Worm (Caenorhabditis elegans): ENCODE data around the gene mdmh-35.

mdmh-35 gene

DNA sequence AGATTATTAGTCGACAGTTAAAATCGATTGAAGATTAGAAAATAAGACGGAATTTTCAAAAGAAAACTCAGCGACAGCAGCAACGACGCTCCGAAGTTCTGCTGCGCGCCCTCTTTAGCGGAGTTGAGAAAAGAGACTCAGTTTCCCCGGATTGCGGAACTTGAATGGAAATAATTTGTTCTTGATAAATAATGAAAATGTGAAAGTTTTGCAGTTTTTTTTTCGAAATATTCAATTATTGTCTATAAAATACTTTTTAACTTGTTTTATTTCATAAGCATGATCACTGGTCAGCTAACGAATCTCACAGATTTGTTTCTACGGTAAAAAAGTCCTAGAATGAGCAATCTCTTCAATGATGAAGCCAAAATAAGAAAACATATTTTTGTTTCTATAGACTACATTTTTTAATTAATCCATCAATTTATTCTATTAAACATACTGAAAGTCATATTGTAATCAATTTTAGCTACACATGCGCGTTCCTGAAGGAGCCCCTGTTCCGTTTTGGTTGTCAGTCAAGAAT, 2.0 kb upstream of the mdmh-35 start, which contains the start of the genes cec-3 and T09A5.15:
Gene cec-3, minus strand, starts transcription at position 116 of the 526 bp plus-strand sequence.
Gene T09A5.15, plus strand, starts transcription at position 476 of the 526 bp plus-strand sequence.
- TF ChIP-seq ahr-1 (tag; optimal IDR thresholded peaks at IDR 0.05) (no peak), madf-2 (tag; optimal IDR thresholded peaks at IDR 0.05) (no peak), ref-2 (tag; optimal IDR thresholded peaks at IDR 0.05) (peak; percentile 51), ceh-6 (GFP tag; optimal IDR thresholded peaks at IDR 0.05) (no peak), ceh-2 (tag; optimal IDR thresholded peaks at IDR 0.05) (peak; percentile 65), hlh-8 (tag; optimal IDR thresholded peaks at IDR 0.05) (peak; percentile 47), pax-1 (tag; optimal IDR thresholded peaks at IDR 0.05) (no peak), unc-3 (GFP tag; conservative IDR thresholded peaks at IDR 0.05) (no peak), unc-3 (tag; optimal IDR thresholded peaks at IDR 0.05) (no peak), rnt-1 (tag; optimal IDR thresholded peaks at IDR 0.05) (no peak), C08G9.2 (tag; optimal IDR thresholded peaks at IDR 0.05) (peak; percentile 69), nfya-1 (tag; optimal IDR thresholded peaks at IDR 0.05) (peak; percentile 42), unc-86 (tag; optimal IDR thresholded peaks at IDR 0.05) (no peak), hlh-15 (tag; optimal IDR thresholded peaks at IDR 0.05) (no peak), ets-4 (tag; optimal IDR thresholded peaks at IDR 0.05) (peak; percentile 55), sdc-2 (tag; optimal IDR thresholded peaks at IDR 0.05) (no peak), pqm-1 (tag; optimal IDR thresholded peaks at IDR 0.05) (no peak), ceh-31 (tag; optimal IDR thresholded peaks at IDR 0.05) (peak; percentile 79), sox-2 (GFP tag; IDR thresholded peaks at IDR 0.05) (no peak), syd-9 (tag; optimal IDR thresholded peaks at IDR 0.05) (no peak), pha-4 (tag; optimal IDR thresholded peaks at IDR 0.05) (no peak), dve-1 (tag; optimal IDR thresholded peaks at IDR 0.05) (no peak), ceh-14 (tag; optimal IDR thresholded peaks at IDR 0.05) (peak; percentile 38), unc-42 (tag; optimal IDR thresholded peaks at IDR 0.05) (peak; percentile 41), ceh-24 (tag; optimal IDR thresholded peaks at IDR 0.05) (no peak), ceh-34 (tag; optimal IDR thresholded peaks at IDR 0.05) (peak; percentile 63), ceh-48 (tag; optimal IDR thresholded peaks at IDR 0.05) (no peak), fax-1 (tag; optimal IDR thresholded peaks at IDR 0.05) (peak; percentile 12), F13H6.1 (tag; optimal IDR thresholded peaks at IDR 0.05) (peak; percentile 27), ceh-18 (tag; optimal IDR thresholded peaks at IDR 0.05) (peak; percentile 15), ceh-45 (GFP tag; IDR thresholded peaks at IDR 0.05) (no peak), unc-55 (GFP tag; optimal IDR thresholded peaks at IDR 0.05) (no peak), ttx-3 (tag; optimal IDR thresholded peaks at IDR 0.05) (no peak), dmd-4 (tag; optimal IDR thresholded peaks at IDR 0.05; ENCODE audit: borderline replicate concordance) (no peak), ztf-16 (tag; optimal IDR thresholded peaks at IDR 0.05) (no peak), K09A11.1 (tag; optimal IDR thresholded peaks at IDR 0.05; ENCODE audit: insufficient read depth) (no peak), hlh-13 (GFP tag; optimal IDR thresholded peaks at IDR 0.05) (no peak), che-1 (tag; optimal IDR thresholded peaks at IDR 0.05) (no peak), sox-4 (tag; optimal IDR thresholded peaks at IDR 0.05) (no peak), ceh-30 (tag; optimal IDR thresholded peaks at IDR 0.05) (no peak), ceh-9 (tag; optimal IDR thresholded peaks at IDR 0.05) (no peak), nhr-11 (tag; optimal IDR thresholded peaks at IDR 0.05) (no peak), tbx-7 (tag; optimal IDR thresholded peaks at IDR 0.05) (peak; percentile 31), hlh-6 (tag; optimal IDR thresholded peaks at IDR 0.05) (no peak), odd-2 (tag; optimal IDR thresholded peaks at IDR 0.05) (no peak), pat-9 (tag; optimal IDR thresholded peaks at IDR 0.05) (no peak), fkh-6 (tag; optimal IDR thresholded peaks at IDR 0.05) (no peak), nhr-232 (tag; optimal IDR thresholded peaks at IDR 0.05) (no peak), pros-1 (tag; optimal IDR thresholded peaks at IDR 0.05) (no peak), T23F11.4 (GFP tag; optimal IDR thresholded peaks at IDR 0.05) (no peak), elt-4 (tag; optimal IDR thresholded peaks at IDR 0.05) (no peak), Y22D7AL.16 (tag; optimal IDR thresholded peaks at IDR 0.05) (no peak), ama-1 (optimal IDR thresholded peaks at IDR 0.05) (no peak), ceh-22 (tag; optimal IDR thresholded peaks at IDR 0.05) (no peak), gmeb-2 (tag; optimal IDR thresholded peaks at IDR 0.05) (no peak)

Data from whole organism, late embryonic.